Fruit fly (Drosophila melanogaster): ENCODE measurements around the gene Efa6.

- TF ChIP-seq psq (optimal IDR thresholded peaks at IDR 0.05) (no peak), ttk (optimal IDR thresholded peaks at IDR 0.05) (no peak), h (optimal IDR thresholded peaks at IDR 0.05) (no peak), insv (optimal IDR thresholded peaks at IDR 0.05) (no peak), Sin3A (optimal IDR thresholded peaks at IDR 0.05) (no peak)
These were observed 22.8 kb upstream of the Efa6 start for dm6 chr3R:22564707-22565106.

All from Kc167 (cell line).